Worm (Caenorhabditis elegans) whole organism, late embryonic: ENCODE measurements around the gene srb-11.

ENCODE experiments used
- C08G9.2 ChIP-seq: sonication (generic microtip); optimal IDR thresholded peaks from 2 replicates; lab custom pipeline; 2016; ENCODE audit warnings: mild to moderate bottlenecking, missing genetic modification characterization, moderate library complexity, missing compliant biosample characterization
- C38D4.7 ChIP-seq: fragments of 200-800 bp; sonication (Bioruptor generic); optimal IDR thresholded peaks from 2 replicates; lab custom pipeline; 2018; ENCODE audit warnings: mild to moderate bottlenecking, missing genetic modification characterization, moderate library complexity, missing compliant biosample characterization
- K02D7.2 ChIP-seq: sonication (generic microtip); optimal IDR thresholded peaks from 2 replicates; lab custom pipeline; 2017; ENCODE audit warnings: mild to moderate bottlenecking, missing genetic modification characterization, missing compliant biosample characterization
- T23F11.4 ChIP-seq: fragments of 200-800 bp; sonication (Bioruptor generic); optimal IDR thresholded peaks from 2 replicates; lab custom pipeline; 2018; ENCODE audit warnings: mild to moderate bottlenecking, missing genetic modification characterization, missing compliant biosample characterization
- Y22D7AL.16 ChIP-seq: sonication (generic microtip); optimal IDR thresholded peaks from 2 replicates; lab custom pipeline; 2016; ENCODE audit warnings: missing genetic modification characterization, missing compliant biosample characterization
- ama-1 ChIP-seq: fragments of 150-350 bp; optimal IDR thresholded peaks from 2 replicates; lab custom pipeline; 2014
- ceh-14 ChIP-seq: sonication (generic microtip); optimal IDR thresholded peaks from 2 replicates; lab custom pipeline; 2016; ENCODE audit warnings: missing genotype, missing genetic modification characterization, missing compliant biosample characterization
- ceh-18 ChIP-seq: sonication (generic microtip); optimal IDR thresholded peaks from 2 replicates; lab custom pipeline; 2016; ENCODE audit warnings: missing genetic modification characterization, missing compliant biosample characterization
- ceh-19 ChIP-seq: fragments of 200-800 bp; sonication (Bioruptor generic); optimal IDR thresholded peaks from 2 replicates; lab custom pipeline; 2018; ENCODE audit warnings: mild to moderate bottlenecking, missing genetic modification characterization, missing compliant biosample characterization
- ceh-2 ChIP-seq: sonication (generic microtip); optimal IDR thresholded peaks from 2 replicates; lab custom pipeline; 2016; ENCODE audit warnings: missing genotype, missing genetic modification characterization, missing compliant biosample characterization
- ceh-24 ChIP-seq: sonication (generic microtip); optimal IDR thresholded peaks from 2 replicates; lab custom pipeline; 2016; ENCODE audit warnings: mild to moderate bottlenecking, missing genetic modification characterization, missing compliant biosample characterization
- ceh-30 ChIP-seq: fragments of 150-350 bp; optimal IDR thresholded peaks from 2 replicates; lab custom pipeline; 2014; ENCODE audit warnings: missing biosample characterization, missing genetic modification characterization
- ceh-31 ChIP-seq: sonication (generic microtip); optimal IDR thresholded peaks from 2 replicates; lab custom pipeline; 2016; ENCODE audit warnings: missing genetic modification characterization, missing compliant biosample characterization
- ceh-34 ChIP-seq: sonication (generic microtip); optimal IDR thresholded peaks from 2 replicates; lab custom pipeline; 2016; ENCODE audit warnings: mild to moderate bottlenecking, missing genetic modification characterization, missing compliant biosample characterization
- ceh-48 ChIP-seq: sonication (generic microtip); optimal IDR thresholded peaks from 2 replicates; lab custom pipeline; 2016; ENCODE audit warnings: missing genetic modification characterization, inconsistent platforms, missing compliant biosample characterization
- che-1 ChIP-seq: sonication (generic microtip); optimal IDR thresholded peaks from 2 replicates; lab custom pipeline; 2016; ENCODE audit warnings: mild to moderate bottlenecking, missing genetic modification characterization, missing compliant biosample characterization
- dve-1 ChIP-seq: sonication (generic microtip); optimal IDR thresholded peaks from 2 replicates; lab custom pipeline; 2017; ENCODE audit warnings: antibody characterized with exemption, mild to moderate bottlenecking, missing genetic modification characterization, missing compliant biosample characterization
- elt-4 ChIP-seq: sonication (generic microtip); optimal IDR thresholded peaks from 2 replicates; lab custom pipeline; 2016; ENCODE audit warnings: missing genetic modification characterization, missing compliant biosample characterization
- ets-4 ChIP-seq: sonication (generic microtip); optimal IDR thresholded peaks from 2 replicates; lab custom pipeline; 2016; ENCODE audit warnings: missing genetic modification characterization, missing compliant biosample characterization
- eyg-1 ChIP-seq: sonication (generic microtip); optimal IDR thresholded peaks from 2 replicates; lab custom pipeline; 2016; ENCODE audit warnings: missing genotype, missing genetic modification characterization, missing compliant biosample characterization
- fax-1 ChIP-seq: sonication (generic microtip); optimal IDR thresholded peaks from 2 replicates; lab custom pipeline; 2016; ENCODE audit warnings: missing genotype, missing genetic modification characterization, missing compliant biosample characterization
- fkh-10 ChIP-seq: fragments of 150-350 bp; optimal IDR thresholded peaks from 2 replicates; lab custom pipeline; 2014; ENCODE audit warnings: missing biosample characterization, missing genetic modification reagents, missing genetic modification characterization
- hlh-15 ChIP-seq: sonication (generic microtip); optimal IDR thresholded peaks from 2 replicates; lab custom pipeline; 2016; ENCODE audit warnings: missing genetic modification characterization, missing compliant biosample characterization
- hlh-30 ChIP-seq: sonication (generic microtip); optimal IDR thresholded peaks from 2 replicates; lab custom pipeline; 2017; ENCODE audit warnings: antibody characterized with exemption, missing genetic modification characterization, missing compliant biosample characterization; ENCODE audit not compliant: insufficient read depth
- lim-6 ChIP-seq: sonication (generic microtip); optimal IDR thresholded peaks from 2 replicates; lab custom pipeline; 2016; ENCODE audit warnings: missing genetic modification characterization, missing compliant biosample characterization
- lin-11 ChIP-seq: fragments of 200-800 bp; sonication (Bioruptor generic); optimal IDR thresholded peaks from 2 replicates; lab custom pipeline; 2018; ENCODE audit warnings: mild to moderate bottlenecking, missing genetic modification characterization, missing compliant biosample characterization
- madf-2 ChIP-seq: sonication (generic microtip); optimal IDR thresholded peaks from 2 replicates; lab custom pipeline; 2017; ENCODE audit warnings: missing genetic modification characterization, missing compliant biosample characterization
- mec-3 ChIP-seq: sonication (generic microtip); optimal IDR thresholded peaks from 2 replicates; lab custom pipeline; 2016; ENCODE audit warnings: borderline replicate concordance, missing genetic modification characterization, missing compliant biosample characterization
- nfya-1 ChIP-seq: sonication (generic microtip); optimal IDR thresholded peaks from 2 replicates; lab custom pipeline; 2017; ENCODE audit warnings: missing genetic modification characterization, mild to moderate bottlenecking, missing compliant biosample characterization, antibody characterized with exemption, moderate library complexity
- nhr-232 ChIP-seq: sonication (generic microtip); optimal IDR thresholded peaks from 2 replicates; lab custom pipeline; 2016; ENCODE audit warnings: missing genetic modification characterization, missing compliant biosample characterization
- npax-4 ChIP-seq: sonication (generic microtip); optimal IDR thresholded peaks from 2 replicates; lab custom pipeline; 2016; ENCODE audit warnings: missing genetic modification characterization, missing compliant biosample characterization
- odd-2 ChIP-seq: sonication (generic microtip); optimal IDR thresholded peaks from 2 replicates; lab custom pipeline; 2017; ENCODE audit warnings: antibody characterized with exemption, mild to moderate bottlenecking, missing genetic modification characterization, missing compliant biosample characterization
- pat-9 ChIP-seq: fragments of 200-800 bp; sonication (Bioruptor generic); optimal IDR thresholded peaks from 2 replicates; lab custom pipeline; 2018; ENCODE audit warnings: mild to moderate bottlenecking, missing genetic modification characterization, moderate library complexity, missing compliant biosample characterization
- pha-2 ChIP-seq: sonication (generic microtip); optimal IDR thresholded peaks from 2 replicates; lab custom pipeline; 2017; ENCODE audit warnings: mild to moderate bottlenecking, missing genetic modification characterization, missing compliant biosample characterization
- pha-4 ChIP-seq: fragments of 150-350 bp; optimal IDR thresholded peaks from 2 replicates; lab custom pipeline; 2018; ENCODE audit warnings: missing biosample characterization, missing genetic modification reagents, missing genetic modification characterization
- pqm-1 ChIP-seq: sonication (generic microtip); optimal IDR thresholded peaks from 2 replicates; lab custom pipeline; 2016; ENCODE audit warnings: missing genetic modification characterization, missing compliant biosample characterization
- pros-1 ChIP-seq: fragments of 150-350 bp; optimal IDR thresholded peaks from 2 replicates; lab custom pipeline; 2014; ENCODE audit warnings: missing biosample characterization, missing genetic modification reagents, missing genetic modification characterization
- ref-2 ChIP-seq: sonication (generic microtip); optimal IDR thresholded peaks from 2 replicates; lab custom pipeline; 2016; ENCODE audit warnings: missing genetic modification characterization, missing compliant biosample characterization
- rnt-1 ChIP-seq: sonication (generic microtip); optimal IDR thresholded peaks from 2 replicates; lab custom pipeline; 2016; ENCODE audit warnings: missing genetic modification characterization, missing compliant biosample characterization
- sdc-2 ChIP-seq: sonication (generic microtip); optimal IDR thresholded peaks from 2 replicates; lab custom pipeline; 2016; ENCODE audit warnings: missing genotype, missing genetic modification characterization, missing compliant biosample characterization
- sox-2 ChIP-seq: fragments of 200-800 bp; sonication (Bioruptor generic); IDR thresholded peaks from 2 replicates; pipeline ENCODE4 v1.3.6; 2022; ENCODE audit warnings: missing genetic modification reagents, missing genetic modification characterization, missing compliant biosample characterization
- sox-4 ChIP-seq: sonication (generic microtip); optimal IDR thresholded peaks from 2 replicates; lab custom pipeline; 2017; ENCODE audit warnings: mild to moderate bottlenecking, missing genetic modification characterization, inconsistent platforms, missing compliant biosample characterization
- tbx-2 ChIP-seq: sonication (generic microtip); optimal IDR thresholded peaks from 2 replicates; lab custom pipeline; 2016; ENCODE audit warnings: missing genetic modification characterization, missing compliant biosample characterization
- tbx-7 ChIP-seq: sonication (generic microtip); optimal IDR thresholded peaks from 2 replicates; lab custom pipeline; 2016; ENCODE audit warnings: missing genotype, missing genetic modification characterization, missing compliant biosample characterization
- ttx-3 ChIP-seq: sonication (generic microtip); optimal IDR thresholded peaks from 2 replicates; lab custom pipeline; 2016; ENCODE audit warnings: missing genetic modification reagents, missing genetic modification characterization, missing compliant biosample characterization
- unc-3 ChIP-seq, 2 experiments: fragments of 200-800 bp in 1 of 2; sonication (Bioruptor generic) in 1 of 2; sonication (generic microtip) in 1 of 2; conservative IDR thresholded peaks in 1 of 2; optimal IDR thresholded peaks in 1 of 2; 2 replicates each; pipeline versions ENCODE4 v1.3.6 to Lab custom; 2016 to 2022; ENCODE audit warnings: missing compliant biosample characterization in 2 of 2, missing genetic modification characterization in 2 of 2, missing genetic modification reagents in 1 of 2
- unc-42 ChIP-seq: sonication (generic microtip); optimal IDR thresholded peaks from 2 replicates; lab custom pipeline; 2016; ENCODE audit warnings: missing genotype, missing genetic modification characterization, missing compliant biosample characterization
- unc-55 ChIP-seq: sonication (generic microtip); optimal IDR thresholded peaks from 2 replicates; lab custom pipeline; 2017; ENCODE audit warnings: missing biosample characterization, missing genetic modification reagents, missing genetic modification characterization
- unc-86 ChIP-seq: sonication (generic microtip); optimal IDR thresholded peaks from 2 replicates; lab custom pipeline; 2016; ENCODE audit warnings: missing genetic modification characterization, missing compliant biosample characterization
- ztf-16 ChIP-seq: sonication (generic microtip); optimal IDR thresholded peaks from 2 replicates; lab custom pipeline; 2017; ENCODE audit warnings: missing genetic modification characterization, missing compliant biosample characterization

Gene srb-11

DNA sequence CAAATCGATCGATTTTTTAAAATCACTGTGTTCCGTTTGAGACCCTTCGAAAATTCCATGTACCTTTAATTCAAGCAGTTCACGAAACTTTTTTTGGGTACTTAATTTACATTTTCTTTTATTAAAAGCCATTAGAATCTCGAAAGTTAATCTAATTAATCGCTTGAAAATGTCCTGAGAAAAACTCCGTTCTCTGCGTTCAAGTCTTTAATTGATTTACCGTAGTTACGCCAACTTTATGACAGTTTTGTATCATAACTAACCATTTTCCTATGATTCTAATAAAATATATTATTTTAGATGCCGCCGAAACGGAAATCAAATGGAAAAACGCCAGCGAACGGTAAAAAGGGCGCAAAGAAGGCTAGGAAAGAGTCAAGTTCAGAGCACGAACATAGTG lies 38.5 kb downstream of the srb-11 start, which contains the start of gene jhdm-1:
Gene jhdm-1, plus strand, starts transcription at position 301 of the 400 bp plus-strand sequence.
- no peak for TF ChIP-seq sdc-2 (tag; lab: Kevin White, UChicago)
- TF ChIP-seq lin-11 (tag; lab: Kevin White, UChicago), result no peak
- no peak for TF ChIP-seq ceh-19
- TF ChIP-seq rnt-1, result no peak
- TF ChIP-seq madf-2 (tag; lab: Kevin White, UChicago), result no peak
- no peak for TF ChIP-seq lim-6 (tag; lab: Kevin White, UChicago)
- TF ChIP-seq ceh-14 (tag; lab: Kevin White, UChicago), result no peak
- TF ChIP-seq dve-1, result no peak
- no peak for TF ChIP-seq ceh-48
- no peak for TF ChIP-seq unc-42 (tag; lab: Kevin White, UChicago)
- no peak for TF ChIP-seq ama-1 (lab: Kevin White, UChicago)
- no peak for TF ChIP-seq pqm-1
- no peak for TF ChIP-seq nfya-1 (tag; lab: Kevin White, UChicago)
- no peak for TF ChIP-seq ttx-3 (tag; lab: Kevin White, UChicago)
- TF ChIP-seq nhr-232 (tag; lab: Kevin White, UChicago), result no peak
- no peak for TF ChIP-seq eyg-1 (tag; lab: Kevin White, UChicago)
- TF ChIP-seq tbx-7 (tag; lab: Kevin White, UChicago), result no peak
- no peak for TF ChIP-seq ceh-18 (tag; lab: Kevin White, UChicago)

DNA sequence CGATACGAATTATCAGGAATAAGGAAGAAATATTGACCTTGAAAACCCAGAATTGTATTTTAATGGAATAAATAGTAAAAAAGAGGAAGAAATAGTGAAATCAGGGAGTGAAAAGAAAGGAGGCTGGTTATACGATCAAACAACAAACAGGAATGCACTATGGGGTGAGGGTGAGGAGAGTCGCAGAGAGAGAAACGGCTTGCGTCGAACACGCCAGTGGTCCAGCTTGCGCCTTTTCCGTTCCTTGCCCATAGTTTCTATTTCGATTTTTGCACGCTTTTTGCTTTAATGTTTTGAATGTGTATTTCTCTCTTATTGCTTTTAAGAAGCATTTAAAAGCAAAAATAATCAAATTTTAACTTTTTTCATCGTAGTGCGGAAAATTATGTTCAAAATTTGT lies 39.0 kb downstream of the srb-11 start:
- TF ChIP-seq pros-1 (peak; percentile 14), odd-2 (tag; lab: Kevin White, UChicago) (no peak), npax-4 (no peak), ceh-31 (tag; lab: Kevin White, UChicago) (peak; percentile 75), nhr-232 (tag; lab: Kevin White, UChicago) (peak; percentile 28), ama-1 (lab: Kevin White, UChicago) (no peak), sox-2 (GFP tag; lab: Robert Waterston, UW) (0 out of 2 replicates have a peak, but pooled peaks have one; percentile 23), ceh-2 (tag; lab: Kevin White, UChicago) (peak; percentile 45), nfya-1 (tag; lab: Kevin White, UChicago) (peak; percentile 83), fax-1 (tag; lab: Kevin White, UChicago) (peak; percentile 40), ceh-24 (tag; lab: Kevin White, UChicago) (no peak), hlh-15 (peak; percentile 5), Y22D7AL.16 (tag; lab: Kevin White, UChicago) (no peak), mec-3 (no peak), ztf-16 (tag; lab: Kevin White, UChicago) (peak; percentile 74), pha-4 (tag; lab: Kevin White, UChicago) (no peak), lin-11 (tag; lab: Kevin White, UChicago) (peak; percentile 5), sox-4 (tag; lab: Kevin White, UChicago) (peak; percentile 60), ref-2 (tag; lab: Kevin White, UChicago) (peak; percentile 32), ceh-48 (peak; percentile 8), pat-9 (tag; lab: Kevin White, UChicago) (peak; percentile 62), tbx-2 (tag; lab: Kevin White, UChicago) (peak; percentile 78), unc-55 (GFP tag; lab: Kevin White, UChicago) (no peak), tbx-7 (tag; lab: Kevin White, UChicago) (no peak), T23F11.4 (GFP tag; lab: Kevin White, UChicago) (peak; percentile 37), C38D4.7 (peak; percentile 32), elt-4 (tag; lab: Kevin White, UChicago) (no peak), unc-3 (GFP tag; conservative IDR thresholded peaks at IDR 0.05; lab: Robert Waterston, UW) (no peak), unc-3 (tag; optimal IDR thresholded peaks at IDR 0.05; lab: Kevin White, UChicago) (peak; percentile 36), unc-42 (tag; lab: Kevin White, UChicago) (peak; percentile 56), ets-4 (tag; lab: Kevin White, UChicago) (peak; percentile 31), unc-86 (tag; lab: Kevin White, UChicago) (peak; percentile 31), che-1 (tag; lab: Kevin White, UChicago) (peak; percentile 22), sdc-2 (tag; lab: Kevin White, UChicago) (peak; percentile 55), C08G9.2 (no peak), fkh-10 (GFP tag; lab: Kevin White, UChicago) (no peak), ceh-19 (peak; percentile 77), ceh-30 (tag; lab: Kevin White, UChicago) (peak; percentile 37), hlh-30 (tag; lab: Kevin White, UChicago) (peak; percentile 41), rnt-1 (peak; percentile 41), K02D7.2 (no peak), pha-2 (tag; lab: Kevin White, UChicago) (peak; percentile 17), ceh-34 (tag; lab: Kevin White, UChicago) (peak; percentile 87)
